Fruit fly (Drosophila melanogaster) whole organism, embryonic: ENCODE data around the gene orb.
A peak's percentile ranks its signal among the peaks of the same experiment; 100 is the strongest.

ENCODE experiments used
- Asciz ChIP-seq: fragments of 200-800 bp; sonication (Bioruptor generic); optimal IDR thresholded peaks from 2 replicates; lab custom pipeline; 2017; ENCODE audit warnings: missing biosample characterization, mild to moderate bottlenecking, missing genetic modification characterization, missing genetic modification reagents
- Awh ChIP-seq: fragments of 200-800 bp; sonication (Bioruptor generic); IDR thresholded peaks from 2 replicates; pipeline ENCODE4, ENCODE4 v1.3.6; 2022; ENCODE audit warnings: missing biosample characterization, missing genetic modification characterization
- B-H1 ChIP-seq: fragments of 200-800 bp; sonication (Bioruptor generic); IDR thresholded peaks from 3 replicates; pipeline ENCODE4 v1.3.6; 2022; ENCODE audit warnings: missing biosample characterization, missing genetic modification characterization
- CG10654 ChIP-seq: fragments of 200-800 bp; sonication (Bioruptor generic); optimal IDR thresholded peaks from 2 replicates; lab custom pipeline; 2016; ENCODE audit warnings: missing biosample characterization, missing genetic modification characterization
- CG10959 ChIP-seq: fragments of 200-800 bp; sonication (Bioruptor generic); IDR thresholded peaks from 2 replicates; pipeline ENCODE4 v1.3.6; 2022; ENCODE audit warnings: missing biosample characterization, missing genetic modification characterization
- CG12219 ChIP-seq: fragments of 200-800 bp; sonication (Bioruptor generic); optimal IDR thresholded peaks from 3 replicates; lab custom pipeline; 2018; ENCODE audit warnings: missing biosample characterization, mild to moderate bottlenecking, missing genetic modification characterization
- CG13287 ChIP-seq: fragments of 200-800 bp; sonication (Bioruptor generic); IDR thresholded peaks from 2 replicates; pipeline ENCODE4 v1.3.6; 2022; ENCODE audit warnings: missing biosample characterization, missing genetic modification characterization; ENCODE audit not compliant: partially characterized antibody
- CG13424 ChIP-seq: fragments of 200-800 bp; sonication (Bioruptor generic); optimal IDR thresholded peaks from 2 replicates; lab custom pipeline; 2019; ENCODE audit warnings: missing biosample characterization, mild to moderate bottlenecking, missing genetic modification characterization, moderate library complexity
- CG18764 ChIP-seq: fragments of 200-800 bp; sonication (Bioruptor generic); optimal IDR thresholded peaks from 3 replicates; lab custom pipeline; 2016; ENCODE audit warnings: missing biosample characterization, missing genetic modification characterization
- CG2116 ChIP-seq: fragments of 200-800 bp; sonication (Bioruptor generic); optimal IDR thresholded peaks from 3 replicates; lab custom pipeline; 2018; ENCODE audit warnings: missing biosample characterization, mild to moderate bottlenecking, missing genetic modification characterization
- CG33213 ChIP-seq: fragments of 200-800 bp; sonication (Bioruptor generic); optimal IDR thresholded peaks from 3 replicates; lab custom pipeline; 2016; ENCODE audit warnings: missing biosample characterization, missing genetic modification characterization
- CG6813 ChIP-seq: fragments of 200-800 bp; sonication (Bioruptor generic); optimal IDR thresholded peaks from 2 replicates; lab custom pipeline; 2017; ENCODE audit warnings: missing biosample characterization, missing genetic modification characterization, mild to moderate bottlenecking, moderate library complexity, missing genetic modification reagents
- CG7786 ChIP-seq: fragments of 200-800 bp; sonication (Bioruptor generic); optimal IDR thresholded peaks from 2 replicates; lab custom pipeline; 2016; ENCODE audit warnings: missing biosample characterization, missing genetic modification characterization
- CG8924 ChIP-seq: fragments of 200-800 bp; optimal IDR thresholded peaks from 3 replicates; lab custom pipeline; 2019; ENCODE audit warnings: missing biosample characterization, mild to moderate bottlenecking, missing genetic modification characterization, moderate library complexity
- CG8944 ChIP-seq: fragments of 200-800 bp; sonication (Bioruptor generic); optimal IDR thresholded peaks from 3 replicates; lab custom pipeline; 2016; ENCODE audit warnings: missing biosample characterization, missing genetic modification characterization
- Dek ChIP-seq: fragments of 200-800 bp; sonication (Bioruptor generic); optimal IDR thresholded peaks from 3 replicates; lab custom pipeline; 2019; ENCODE audit warnings: missing biosample characterization, mild to moderate bottlenecking, missing genetic modification characterization, moderate library complexity
- Dfd ChIP-seq, 2 experiments: fragments of >200 bp; optimal IDR thresholded peaks; 2 replicates each; lab custom pipeline; 2017; ENCODE audit warnings: missing biosample characterization in 2 of 2, missing genetic modification characterization in 2 of 2
- Dll ChIP-seq: fragments of 200-800 bp; sonication (Bioruptor generic); IDR thresholded peaks from 4 replicates; pipeline ENCODE4 v1.3.6; 2022; ENCODE audit warnings: missing biosample characterization, missing genetic modification characterization; ENCODE audit not compliant: partially characterized antibody
- ERR ChIP-seq: fragments of 200-800 bp; sonication (Bioruptor generic); optimal IDR thresholded peaks from 2 replicates; lab custom pipeline; 2016; ENCODE audit warnings: missing biosample characterization, missing genetic modification characterization
- Hmx ChIP-seq: fragments of 200-800 bp; sonication (Bioruptor generic); optimal IDR thresholded peaks from 2 replicates; lab custom pipeline; 2016; ENCODE audit warnings: missing biosample characterization, missing genetic modification characterization
- MBD-R2 ChIP-seq: fragments of 200-800 bp; sonication (Bioruptor generic); IDR thresholded peaks from 2 replicates; pipeline ENCODE4 v1.3.6; 2022; ENCODE audit warnings: missing biosample characterization, missing genetic modification characterization
- Meics ChIP-seq: fragments of 200-800 bp; sonication (Bioruptor generic); optimal IDR thresholded peaks from 2 replicates; lab custom pipeline; 2017; ENCODE audit warnings: missing biosample characterization, mild to moderate bottlenecking, missing genetic modification characterization
- Ravus ChIP-seq: fragments of 200-800 bp; sonication (Bioruptor generic); IDR thresholded peaks from 2 replicates; pipeline ENCODE4 v1.3.6; 2022; ENCODE audit warnings: missing biosample characterization, missing genetic modification characterization
- Rfx ChIP-seq: fragments of 200-800 bp; sonication (Bioruptor generic); IDR thresholded peaks from 2 replicates; pipeline ENCODE4 v1.3.6; 2022; ENCODE audit warnings: missing biosample characterization, missing genetic modification characterization
- Sox102F ChIP-seq: fragments of 200-800 bp; sonication (Bioruptor generic); optimal IDR thresholded peaks from 2 replicates; lab custom pipeline; 2018; ENCODE audit warnings: missing biosample characterization, mild to moderate bottlenecking, missing genetic modification characterization, moderate library complexity
- Stat92E ChIP-seq, 3 experiments: fragments of >200 bp in 2 of 3; fragments of 200-800 bp in 1 of 3; sonication (Bioruptor generic) in 1 of 3; optimal IDR thresholded peaks; 2 replicates each; lab custom pipeline; 2017 to 2019; ENCODE audit warnings: missing biosample characterization in 3 of 3, missing genetic modification characterization in 3 of 3, mild to moderate bottlenecking in 1 of 3, moderate library complexity in 1 of 3
- Taf1 ChIP-seq: fragments of 200-800 bp; sonication (Bioruptor generic); IDR thresholded peaks from 2 replicates; pipeline ENCODE4 v1.3.6; 2022; ENCODE audit warnings: missing biosample characterization, missing genetic modification characterization
- Xrp1 ChIP-seq: fragments of 200-800 bp; sonication (Bioruptor generic); IDR thresholded peaks from 2 replicates; pipeline ENCODE4 v1.3.6; 2022; ENCODE audit warnings: missing biosample characterization, missing genetic modification characterization
- abd-A ChIP-seq: fragments of 200-800 bp; sonication (Bioruptor generic); optimal IDR thresholded peaks from 3 replicates; lab custom pipeline; 2019; ENCODE audit warnings: missing biosample characterization, mild to moderate bottlenecking, missing genetic modification characterization, moderate library complexity
- bcd ChIP-seq: fragments of 200-800 bp; sonication (Bioruptor generic); optimal IDR thresholded peaks from 2 replicates; lab custom pipeline; 2017; ENCODE audit warnings: missing biosample characterization, mild to moderate bottlenecking, missing genetic modification characterization
- cas ChIP-seq: fragments of 200-800 bp; sonication (Bioruptor generic); IDR thresholded peaks from 2 replicates; pipeline ENCODE4 v1.3.6; 2022; ENCODE audit warnings: missing biosample characterization, missing genetic modification characterization
- caup ChIP-seq: fragments of 200-800 bp; sonication (Bioruptor generic); optimal IDR thresholded peaks from 3 replicates; lab custom pipeline; 2017; ENCODE audit warnings: missing biosample characterization, mild to moderate bottlenecking, missing genetic modification characterization, moderate library complexity; ENCODE audit not compliant: severe bottlenecking
- chn ChIP-seq: fragments of 200-800 bp; sonication (Bioruptor generic); optimal IDR thresholded peaks from 2 replicates; lab custom pipeline; 2016; ENCODE audit warnings: missing biosample characterization, missing genetic modification characterization
- cwo ChIP-seq: fragments of 200-800 bp; sonication (Bioruptor generic); optimal IDR thresholded peaks from 3 replicates; lab custom pipeline; 2017; ENCODE audit warnings: missing biosample characterization, missing genetic modification characterization, mild to moderate bottlenecking, moderate library complexity, missing genetic modification reagents
- dan ChIP-seq: fragments of 200-800 bp; sonication (Bioruptor generic); IDR thresholded peaks from 2 replicates; pipeline ENCODE4 v1.3.6; 2022; ENCODE audit warnings: missing biosample characterization, missing genetic modification characterization
- disco-r ChIP-seq: fragments of 200-800 bp; sonication (Bioruptor generic); optimal IDR thresholded peaks from 2 replicates; lab custom pipeline; 2016; ENCODE audit warnings: missing biosample characterization, missing genetic modification characterization
- her ChIP-seq: fragments of 200-800 bp; sonication (Bioruptor generic); optimal IDR thresholded peaks from 2 replicates; lab custom pipeline; 2016; ENCODE audit warnings: missing biosample characterization, missing genetic modification characterization
- hkb ChIP-seq, 2 experiments: fragments of 200-800 bp in 1 of 2; fragments of >200 bp in 1 of 2; sonication (Bioruptor generic) in 1 of 2; IDR thresholded peaks in 1 of 2; optimal IDR thresholded peaks in 1 of 2; 2 replicates each; pipeline versions ENCODE4 v1.3.6 to Lab custom; 2017 to 2022; ENCODE audit warnings: missing biosample characterization in 1 of 2, missing genetic modification characterization in 1 of 2
- kah ChIP-seq: fragments of 200-800 bp; sonication (Bioruptor generic); optimal IDR thresholded peaks from 2 replicates; lab custom pipeline; 2018; ENCODE audit warnings: missing biosample characterization, mild to moderate bottlenecking, missing genetic modification characterization
- mam ChIP-seq: fragments of 200-800 bp; sonication (Bioruptor generic); optimal IDR thresholded peaks from 3 replicates; lab custom pipeline; 2016; ENCODE audit warnings: missing biosample characterization, missing genetic modification characterization
- phol ChIP-seq: fragments of 200-800 bp; sonication (Bioruptor generic); optimal IDR thresholded peaks from 3 replicates; lab custom pipeline; 2018; ENCODE audit warnings: missing biosample characterization, mild to moderate bottlenecking, missing genetic modification characterization, moderate library complexity
- prd ChIP-seq, 3 experiments: fragments of >200 bp in 2 of 3; fragments of 200-800 bp in 1 of 3; sonication (Bioruptor generic) in 1 of 3; optimal IDR thresholded peaks in 2 of 3; IDR thresholded peaks in 1 of 3; 2 replicates in 2 of 3; 3 replicates in 1 of 3; pipeline versions ENCODE4 v1.3.6 to Lab custom; 2017 to 2022; ENCODE audit warnings: missing biosample characterization in 1 of 3, missing genetic modification characterization in 1 of 3
- slou ChIP-seq: fragments of 200-800 bp; sonication (Bioruptor generic); optimal IDR thresholded peaks from 3 replicates; lab custom pipeline; 2016; ENCODE audit warnings: missing biosample characterization, missing genetic modification characterization
- sna ChIP-seq: fragments of 200-800 bp; sonication (Bioruptor generic); IDR thresholded peaks from 2 replicates; pipeline ENCODE4 v1.3.6; 2022; ENCODE audit warnings: missing biosample characterization, missing genetic modification characterization; ENCODE audit not compliant: partially characterized antibody
- sqz ChIP-seq: fragments of 200-800 bp; sonication (Bioruptor generic); optimal IDR thresholded peaks from 3 replicates; lab custom pipeline; 2018; ENCODE audit warnings: missing biosample characterization, mild to moderate bottlenecking, missing genetic modification characterization
- ssp ChIP-seq: fragments of 200-800 bp; sonication (Bioruptor generic); IDR thresholded peaks from 2 replicates; pipeline ENCODE4 v1.3.6; 2022; ENCODE audit warnings: missing biosample characterization, missing genetic modification characterization
- tap ChIP-seq: fragments of 200-800 bp; optimal IDR thresholded peaks from 3 replicates; lab custom pipeline; 2019; ENCODE audit warnings: missing biosample characterization, mild to moderate bottlenecking, missing genetic modification characterization, moderate library complexity
- tx ChIP-seq: fragments of 200-800 bp; sonication (Bioruptor generic); optimal IDR thresholded peaks from 2 replicates; lab custom pipeline; 2016; ENCODE audit warnings: missing biosample characterization, missing genetic modification characterization
- zfh1 ChIP-seq: fragments of 200-800 bp; sonication (Bioruptor generic); IDR thresholded peaks from 3 replicates; pipeline ENCODE4 v1.3.6; 2022; ENCODE audit warnings: missing biosample characterization, missing genetic modification characterization

orb gene

dm6 chr3R:23251256-23251655, 29.4 kb downstream of the orb start, which contains the start of the genes Rad60 and EloA:
Rad60 (minus strand) TSS chr3R:23251477.
EloA (plus strand) TSS chr3R:23251563.
- TF ChIP-seq cas (GFP tag; lab: Robert Waterston, UW) (peak; percentile 68), sna (peak; percentile 89), kah (GFP tag; lab: Kevin White, UChicago) (peak; percentile 36), CG2116 (GFP tag; lab: Kevin White, UChicago) (peak; percentile 96), B-H1 (GFP tag; lab: Robert Waterston, UW) (peak; percentile 51; the same call in 2 of the 3 replicates), bcd (GFP tag; lab: Kevin White, UChicago) (peak; percentile 59), phol (tag; lab: Kevin White, UChicago) (peak; percentile 79), CG18764 (GFP tag; lab: Kevin White, UChicago) (peak; percentile 71), Stat92E (GFP tag; optimal IDR thresholded peaks at IDR 0.05; lab: Kevin White, UChicago) (peak in 1 of 3 experiments; percentile 68), Dll (GFP tag; lab: Robert Waterston, UW) (peak; percentile 79; the same call in 3 of the 4 replicates), Meics (GFP tag; lab: Kevin White, UChicago) (peak; percentile 55), Taf1 (0 out of 2 replicates have a peak, but pooled peaks have one; percentile 34), CG7786 (GFP tag; lab: Kevin White, UChicago) (peak; percentile 82), slou (peak; percentile 31), Dfd (GFP tag; optimal IDR thresholded peaks at IDR 0.05; lab: Kevin White, UChicago) (no peak), tap (tag; lab: Kevin White, UChicago) (peak; percentile 50), CG10654 (GFP tag; lab: Kevin White, UChicago) (peak; percentile 84), Rfx (peak; percentile 83), disco-r (GFP tag; lab: Kevin White, UChicago) (peak; percentile 63), Dek (tag; lab: Kevin White, UChicago) (no peak), CG8924 (tag; lab: Kevin White, UChicago) (peak; percentile 70), ERR (GFP tag; lab: Kevin White, UChicago) (peak; percentile 86), ssp (GFP tag; lab: Robert Waterston, UW) (peak; percentile 27; the same call in 1 of the 2 replicates), Sox102F (GFP tag; lab: Kevin White, UChicago) (peak; percentile 75), MBD-R2 (GFP tag; lab: Robert Waterston, UW) (peak; percentile 99), abd-A (no peak), chn (GFP tag; lab: Kevin White, UChicago) (peak; percentile 87), mam (GFP tag; lab: Kevin White, UChicago) (peak; percentile 91), cwo (peak; percentile 32), CG6813 (GFP tag; lab: Kevin White, UChicago) (no peak), CG8944 (GFP tag; lab: Kevin White, UChicago) (peak; percentile 81), Asciz (peak; percentile 26), hkb (optimal IDR thresholded peaks at IDR 0.05; lab: Kevin White, UChicago) (peak; percentile 86), hkb (GFP tag; IDR thresholded peaks at IDR 0.05; lab: Robert Waterston, UW) (peak; percentile 70), CG12219 (GFP tag; lab: Kevin White, UChicago) (peak; percentile 25), CG10959 (0 out of 2 replicates have a peak, but pooled peaks have one; percentile 28), Xrp1 (GFP tag; lab: Robert Waterston, UW) (peak; percentile 76), dan (no peak), CG13287 (peak; percentile 86), prd (optimal IDR thresholded peaks at IDR 0.05; lab: Kevin White, UChicago) (no peak), prd (GFP tag; IDR thresholded peaks at IDR 0.05; lab: Robert Waterston, UW) (peak; percentile 55; the same call in 2 of the 3 replicates), her (GFP tag; lab: Kevin White, UChicago) (peak; percentile 83), caup (peak; percentile 73), Hmx (GFP tag; lab: Kevin White, UChicago) (peak; percentile 20), Awh (GFP tag; lab: Robert Waterston, UW) (peak; percentile 68), zfh1 (GFP tag; lab: Robert Waterston, UW) (peak; percentile 80), Ravus (GFP tag; lab: Robert Waterston, UW) (no peak), CG13424 (tag; lab: Kevin White, UChicago) (peak; percentile 66), sqz (peak; percentile 2), tx (GFP tag; lab: Kevin White, UChicago) (peak; percentile 82), CG33213 (GFP tag; lab: Kevin White, UChicago) (peak; percentile 84)
